Fruit fly (Drosophila melanogaster) Kc167 (cell line): ENCODE measurements around the gene LanB1.

Source experiments
- Sin3A ChIP-seq: fragments of >200 bp; optimal IDR thresholded peaks from 2 replicates; lab custom pipeline; 2018; ENCODE audit warnings: missing external identifiers
- h ChIP-seq: fragments of >200 bp; optimal IDR thresholded peaks from 3 replicates; lab custom pipeline; 2018; ENCODE audit warnings: missing external identifiers
- psq ChIP-seq: fragments of >200 bp; optimal IDR thresholded peaks from 2 replicates; lab custom pipeline; 2017; ENCODE audit warnings: missing external identifiers

dm6 chr2L:7813357-7813756 is 2.1 kb downstream of the LanB1 start:
- no peak for TF ChIP-seq h (lab: Kevin White, UChicago)
- no peak for TF ChIP-seq psq (lab: Kevin White, UChicago)
- TF ChIP-seq Sin3A (lab: Kevin White, UChicago): no peak
